Fruit fly (Drosophila melanogaster) whole organism, wandering third instar larva: ENCODE results near the gene heca.

ENCODE experiments used
- HLH106 ChIP-seq: fragments of 200-800 bp; optimal IDR thresholded peaks from 3 replicates; lab custom pipeline; 2019; ENCODE audit warnings: missing biosample characterization, mild to moderate bottlenecking, missing genetic modification characterization, moderate library complexity
- Hr78 ChIP-seq: fragments of >200 bp; optimal IDR thresholded peaks from 2 replicates; lab custom pipeline; 2017; ENCODE audit warnings: missing biosample characterization, missing genetic modification characterization
- dl ChIP-seq, 2 experiments: fragments of 175-275, 200-275 bp in 1 of 2; fragments of 200-275 bp in 1 of 2; sonication (Bioruptor generic); optimal IDR thresholded peaks; lab custom pipeline; 2018; ENCODE audit warnings: mild to moderate bottlenecking in 2 of 2, missing biosample characterization in 2 of 2, missing genetic modification characterization in 2 of 2, moderate library complexity in 2 of 2; ENCODE audit not compliant: partially characterized antibody in 2 of 2, insufficient read depth in 1 of 2
- jim ChIP-seq: fragments of 175-275, 200-325 bp; sonication (Bioruptor generic); optimal IDR thresholded peaks from 2 replicates; lab custom pipeline; 2016; ENCODE audit warnings: missing biosample characterization, mild to moderate bottlenecking, missing genetic modification characterization
- psq ChIP-seq: fragments of 200-800 bp; sonication (Bioruptor generic); optimal IDR thresholded peaks from 3 replicates; lab custom pipeline; 2017; ENCODE audit warnings: missing biosample characterization, mild to moderate bottlenecking, missing genetic modification characterization, moderate library complexity

DNA sequence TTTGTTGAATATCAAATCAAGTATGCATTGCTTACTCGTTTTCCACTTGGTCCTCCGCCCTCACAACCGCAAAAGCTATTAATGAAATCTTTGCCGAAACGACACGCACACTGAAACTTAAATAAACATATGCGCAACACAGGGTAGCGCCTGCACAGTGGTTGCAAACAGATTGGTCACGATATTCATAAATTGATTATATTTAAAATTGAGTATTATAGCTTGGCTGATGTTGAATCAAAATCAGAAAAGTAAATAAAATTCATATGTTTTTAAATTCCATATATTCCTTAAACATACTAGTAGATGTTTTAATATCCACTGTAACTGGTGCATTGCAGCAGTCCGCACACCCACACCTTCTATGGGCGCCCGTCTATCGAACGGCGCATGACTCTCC, 6.2 kb downstream of the heca start:
- TF ChIP-seq Hr78: no peak
- TF ChIP-seq dl (GFP tag; optimal IDR thresholded peaks at IDR 0.05; lab: Kevin White, UChicago; ENCODE audit: insufficient read depth in 1 of 2, partially characterized antibody in 2 of 2): no peak
- no peak for TF ChIP-seq psq
- no peak for TF ChIP-seq jim (GFP tag; lab: Kevin White, UChicago)
- peak; percentile 25 for TF ChIP-seq HLH106 (tag; lab: Kevin White, UChicago)
